Fruit fly (Drosophila melanogaster): ENCODE results near the gene CG3919.

CG3919 gene

DNA sequence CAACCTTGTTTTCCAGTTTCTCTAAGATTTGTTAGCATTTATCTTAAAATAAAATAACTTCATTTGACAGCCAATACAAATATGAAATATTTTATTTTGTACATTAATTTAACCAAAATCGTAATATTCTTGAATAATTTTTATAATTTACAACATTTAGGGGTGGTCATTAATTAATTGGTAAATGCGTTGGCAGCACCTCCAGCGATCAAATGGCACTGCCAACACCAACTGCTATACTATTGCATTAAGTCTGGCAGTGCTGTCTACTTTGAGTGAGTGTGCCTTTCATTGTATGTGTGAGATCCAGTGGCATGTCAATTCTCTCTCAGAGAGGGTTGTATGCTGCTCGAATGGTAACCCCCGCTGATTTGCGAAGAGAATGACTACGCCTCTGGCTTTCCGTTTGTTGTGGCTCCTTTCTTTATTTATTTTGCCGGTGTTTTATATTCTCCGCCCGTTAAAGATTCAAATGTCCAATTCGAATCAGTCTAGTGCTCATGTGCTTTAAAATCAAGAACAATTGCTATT, at the start of gene CG3919:
Gene CG3919, plus strand, starts transcription at position 481 of the 531 bp plus-strand sequence.
- TF ChIP-seq CG17801 (GFP tag; optimal IDR thresholded peaks at IDR 0.05; ENCODE audit: partially characterized antibody): peak; percentile 62

DNA sequence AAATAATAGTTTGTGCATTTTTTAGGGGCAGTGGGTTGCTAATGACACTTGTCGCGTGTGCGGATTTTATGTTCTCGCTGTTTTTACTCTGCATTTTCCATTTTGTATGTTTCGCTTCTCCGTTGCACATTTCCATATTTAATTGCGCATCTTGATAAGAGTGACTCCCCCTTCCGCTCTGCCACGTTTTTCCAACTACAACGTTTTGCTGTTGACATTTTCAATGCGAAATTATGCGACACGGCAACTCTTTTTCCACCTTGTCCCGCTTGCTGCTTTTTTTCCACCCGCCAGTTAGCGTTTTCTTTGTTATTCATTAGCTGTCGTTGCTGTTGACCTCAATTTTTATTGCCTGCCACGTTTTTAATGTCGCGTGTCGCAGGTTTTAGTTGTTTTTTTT, 48.4 kb upstream of the CG3919 start:
- TF ChIP-seq CG17801 (GFP tag; optimal IDR thresholded peaks at IDR 0.05; ENCODE audit: partially characterized antibody): no peak

DNA sequence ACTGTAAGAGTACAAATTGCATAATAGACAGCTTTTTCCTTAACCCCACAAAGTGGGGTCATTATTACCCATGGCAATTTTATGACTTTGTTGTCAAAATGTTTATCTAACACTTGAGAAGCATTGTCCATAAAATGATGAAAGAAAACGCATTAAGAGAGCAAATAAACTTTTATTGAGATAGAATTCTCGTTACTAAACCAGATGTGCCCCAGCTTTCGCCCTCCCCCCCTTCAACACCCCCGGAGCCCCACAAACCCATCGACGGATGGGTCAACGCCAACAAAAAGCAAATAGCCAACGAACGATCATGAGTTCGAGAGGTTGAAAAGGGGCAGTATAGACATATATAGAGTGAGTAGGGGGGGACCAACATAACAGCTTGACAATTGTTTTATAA, 47.8 kb upstream of the CG3919 start:
- TF ChIP-seq CG17801 (GFP tag; optimal IDR thresholded peaks at IDR 0.05; ENCODE audit: partially characterized antibody): no peak

DNA sequence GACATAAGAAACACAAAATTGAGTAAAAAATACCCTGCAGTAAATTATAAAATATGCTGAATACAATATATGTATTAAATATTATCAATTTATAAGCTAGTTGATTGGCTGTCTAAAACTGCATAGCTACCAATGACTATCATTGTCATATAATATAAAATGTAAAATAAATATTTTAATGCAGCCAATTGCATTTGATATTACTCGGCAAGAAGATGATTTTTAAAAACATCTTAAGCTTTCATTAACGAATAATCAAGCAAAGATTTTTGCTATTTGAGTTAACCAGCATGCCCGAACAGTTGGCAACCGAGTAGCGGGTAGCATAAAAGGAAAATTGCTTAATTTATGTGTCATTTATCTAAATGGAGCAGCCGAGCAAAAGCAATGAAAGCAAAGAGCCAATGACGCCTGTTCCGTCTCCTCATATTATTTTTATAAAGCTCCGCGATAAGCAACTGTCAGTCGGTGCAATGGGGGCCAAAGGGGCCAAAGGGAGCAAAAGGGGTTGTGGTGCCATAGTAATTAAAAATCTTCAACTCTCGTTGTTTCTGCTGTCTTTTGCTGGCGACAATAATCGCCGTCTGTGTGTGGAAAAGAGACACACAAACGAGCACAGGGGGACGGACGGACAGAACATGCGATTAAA, 47.2 kb upstream of the CG3919 start:
- TF ChIP-seq CG17801 (GFP tag; optimal IDR thresholded peaks at IDR 0.05; ENCODE audit: partially characterized antibody): peak; percentile 28

DNA sequence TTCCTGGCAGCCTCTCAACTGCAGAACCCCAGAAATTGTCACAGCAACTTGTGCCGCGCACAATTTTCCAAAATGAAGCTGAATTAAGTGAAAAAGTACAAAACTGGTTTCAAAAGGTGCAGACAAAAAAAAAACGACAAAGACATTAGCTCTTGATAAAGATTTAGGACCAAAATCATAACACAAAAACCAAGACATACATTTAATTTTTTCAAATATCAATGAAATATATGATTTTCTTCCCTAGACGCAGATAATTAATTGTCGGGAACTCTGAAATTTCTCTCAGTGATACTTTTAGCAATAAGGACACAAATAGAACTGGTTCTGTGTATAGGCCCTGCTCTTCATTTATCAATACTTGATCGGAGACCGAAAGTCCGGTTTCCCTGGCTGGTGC, 45.7 kb upstream of the CG3919 start:
- no peak for TF ChIP-seq CG17801 (GFP tag; optimal IDR thresholded peaks at IDR 0.05; ENCODE audit: partially characterized antibody)

DNA sequence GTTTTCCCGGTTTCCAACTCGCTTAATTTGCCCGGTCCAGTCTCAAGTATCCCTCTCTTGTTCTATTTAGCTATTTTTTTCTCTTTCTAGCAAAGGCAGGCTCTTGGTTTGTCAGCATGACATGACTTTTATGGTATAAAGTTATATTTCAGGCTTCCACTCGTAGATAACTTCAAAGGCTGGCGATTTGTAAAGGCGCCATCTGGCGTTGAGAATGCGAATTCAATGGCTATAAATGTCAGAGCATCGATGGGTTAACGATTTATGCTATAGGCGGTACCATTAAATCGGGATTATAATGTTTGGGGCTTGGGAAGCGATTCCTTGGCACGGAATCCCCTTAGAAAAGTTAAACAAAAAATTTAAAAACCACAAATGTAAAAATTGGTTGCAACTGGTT, 45.0 kb upstream of the CG3919 start:
- TF ChIP-seq CG17801 (GFP tag; optimal IDR thresholded peaks at IDR 0.05; ENCODE audit: partially characterized antibody): no peak

DNA sequence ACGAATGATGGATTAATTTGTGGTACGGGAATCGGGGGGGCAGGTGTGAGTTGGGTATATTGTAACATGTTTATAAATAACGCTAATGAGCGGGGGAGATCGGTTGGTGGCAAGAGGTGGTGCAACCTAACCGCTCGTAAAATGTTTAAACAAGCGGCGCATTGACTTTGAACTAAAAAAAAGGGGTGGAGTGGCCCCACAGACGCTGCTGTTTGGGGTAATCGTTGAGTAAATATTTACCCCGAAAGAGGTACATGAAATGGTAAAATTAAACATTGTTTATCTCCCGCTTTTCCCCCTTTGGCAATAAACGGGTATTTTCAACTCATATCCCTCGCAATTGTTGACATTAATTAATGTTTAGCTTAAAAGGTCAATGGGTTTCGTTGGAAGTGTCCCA, 44.3 kb upstream of the CG3919 start:
- TF ChIP-seq CG17801 (GFP tag; optimal IDR thresholded peaks at IDR 0.05; ENCODE audit: partially characterized antibody): no peak

DNA sequence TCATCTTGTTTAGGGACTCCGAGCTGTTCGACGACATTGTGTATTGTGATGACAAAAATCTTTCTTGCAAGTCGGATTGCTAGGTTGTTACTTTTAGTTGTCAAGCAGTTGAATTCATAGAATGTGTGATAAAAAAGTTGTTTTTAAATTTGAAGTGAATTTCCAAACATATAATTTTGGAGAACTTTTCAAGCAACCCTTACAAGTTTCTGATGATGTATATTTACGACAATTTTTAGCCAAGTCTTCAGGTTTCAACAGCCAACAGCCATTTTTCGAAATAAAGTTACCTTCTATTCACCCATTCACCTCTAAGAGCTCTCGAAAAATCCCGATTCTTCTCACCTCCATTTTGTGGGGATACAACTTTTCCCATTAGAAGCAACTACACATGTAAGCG, 40.8 kb upstream of the CG3919 start, which contains the start of gene CG13481:
Gene CG13481, minus strand, starts transcription at position 101 of the 400 bp plus-strand sequence.
- no peak for TF ChIP-seq CG17801 (GFP tag; optimal IDR thresholded peaks at IDR 0.05; ENCODE audit: partially characterized antibody)

DNA sequence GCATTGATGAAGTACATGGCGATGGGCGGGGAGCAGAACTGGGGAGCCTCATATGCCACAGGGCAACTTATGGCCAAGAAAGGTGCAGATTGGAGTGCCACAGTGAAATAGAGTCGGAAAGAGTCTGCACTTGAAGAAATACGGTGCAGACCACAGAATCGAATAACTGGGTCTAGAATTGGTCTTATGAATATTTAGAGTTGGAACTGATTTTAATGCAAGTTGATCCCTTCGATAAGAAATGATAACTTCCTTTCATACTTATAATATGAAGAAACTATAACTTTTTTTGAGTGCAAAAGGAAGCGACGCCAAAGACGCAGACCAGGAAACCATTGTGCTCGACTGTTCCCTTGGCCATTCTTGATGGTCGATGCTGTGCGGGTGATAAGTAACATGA, 35.9 kb upstream of the CG3919 start:
- TF ChIP-seq CG17801 (GFP tag; optimal IDR thresholded peaks at IDR 0.05; ENCODE audit: partially characterized antibody): no peak

DNA sequence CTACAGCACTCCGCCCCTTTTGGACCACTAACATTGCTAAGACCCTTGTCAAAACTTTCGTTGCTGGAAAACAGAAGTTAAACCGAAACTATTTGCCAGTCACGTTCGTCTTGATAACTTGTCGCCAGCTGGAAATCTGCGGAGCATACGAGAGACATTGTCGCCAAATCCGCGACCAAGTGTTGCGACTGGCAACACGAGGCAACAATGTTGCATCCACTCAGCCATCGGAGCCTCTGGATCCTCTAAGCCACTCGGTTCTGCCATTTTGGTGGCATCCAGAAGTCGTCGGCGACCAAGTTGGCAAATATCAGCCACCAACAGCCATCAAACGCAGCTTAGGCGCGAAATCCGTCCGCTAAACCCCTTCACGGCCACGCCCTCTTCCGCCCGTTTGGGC, 34.6 kb upstream of the CG3919 start:
- TF ChIP-seq CG17801 (GFP tag; optimal IDR thresholded peaks at IDR 0.05; ENCODE audit: partially characterized antibody): no peak

DNA sequence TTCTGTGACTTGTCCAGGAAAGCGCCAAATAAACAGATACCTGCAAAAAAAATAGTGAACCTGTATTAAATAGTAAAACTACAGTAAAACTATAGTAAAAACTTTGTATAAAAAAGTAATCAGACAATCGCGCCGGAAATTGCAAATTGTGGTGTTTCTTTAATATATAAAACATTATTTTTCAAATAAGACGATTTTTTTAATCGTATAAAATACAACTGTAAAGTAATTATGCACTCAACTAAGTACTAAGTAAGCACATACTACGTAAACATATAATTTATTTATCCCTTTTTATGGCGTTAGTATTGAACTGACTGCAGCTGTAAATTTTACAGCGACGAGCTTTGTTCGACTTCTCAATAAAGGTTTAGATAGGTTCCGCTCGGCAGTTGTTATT, 28.9 kb upstream of the CG3919 start, which contains the start of gene CG43120:
Gene CG43120, plus strand, starts transcription at position 391 of the 400 bp plus-strand sequence.
- TF ChIP-seq CG17801 (GFP tag; optimal IDR thresholded peaks at IDR 0.05; ENCODE audit: partially characterized antibody): no peak

DNA sequence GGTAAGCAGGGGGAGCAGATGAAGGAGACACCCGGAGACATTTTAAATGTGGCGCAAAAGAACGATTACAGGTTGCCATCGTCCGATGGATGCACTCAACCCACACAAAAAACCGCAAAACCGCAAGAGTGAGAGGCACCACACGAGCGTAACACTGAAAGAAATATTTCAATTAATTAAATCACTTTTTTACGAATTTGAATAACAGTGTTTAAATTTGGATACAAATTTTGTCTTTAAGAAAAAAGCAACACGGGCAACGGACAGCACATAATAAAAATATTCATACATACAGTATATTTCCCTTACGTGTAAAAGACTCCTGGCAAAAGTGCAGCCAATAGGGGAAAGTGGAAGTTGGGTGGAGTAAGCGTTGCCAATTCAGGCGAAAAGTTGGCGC, 21.2 kb upstream of the CG3919 start:
- TF ChIP-seq CG17801 (GFP tag; optimal IDR thresholded peaks at IDR 0.05; ENCODE audit: partially characterized antibody): no peak

DNA sequence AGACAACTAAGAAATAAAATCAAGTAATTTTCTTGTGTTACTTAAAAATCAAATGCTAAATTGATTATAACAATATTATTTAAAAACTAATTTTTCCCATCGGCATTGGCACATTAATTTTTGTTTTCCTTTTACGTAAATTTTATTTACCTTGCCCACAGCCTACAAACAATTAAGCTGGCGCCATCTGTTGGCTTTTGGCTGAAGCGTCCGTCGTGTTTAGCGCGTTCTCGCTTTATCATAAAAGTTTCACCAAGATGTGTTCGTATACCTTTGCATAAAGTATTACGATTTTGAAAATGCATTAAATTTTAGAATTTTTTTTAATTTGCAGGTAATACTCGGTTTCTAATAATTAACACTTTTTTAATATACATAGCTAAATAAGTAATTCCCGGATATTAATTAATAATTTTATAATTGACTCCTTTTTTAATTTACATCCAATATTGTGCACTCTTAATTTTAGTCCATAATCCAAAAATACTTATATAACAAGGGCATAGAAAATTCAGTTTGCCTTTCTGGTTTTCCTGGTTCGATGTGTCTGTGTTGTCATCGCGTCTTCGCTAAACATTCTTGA, 13.3 kb upstream of the CG3919 start:
- no peak for TF ChIP-seq CG17801 (GFP tag; optimal IDR thresholded peaks at IDR 0.05; ENCODE audit: partially characterized antibody)

DNA sequence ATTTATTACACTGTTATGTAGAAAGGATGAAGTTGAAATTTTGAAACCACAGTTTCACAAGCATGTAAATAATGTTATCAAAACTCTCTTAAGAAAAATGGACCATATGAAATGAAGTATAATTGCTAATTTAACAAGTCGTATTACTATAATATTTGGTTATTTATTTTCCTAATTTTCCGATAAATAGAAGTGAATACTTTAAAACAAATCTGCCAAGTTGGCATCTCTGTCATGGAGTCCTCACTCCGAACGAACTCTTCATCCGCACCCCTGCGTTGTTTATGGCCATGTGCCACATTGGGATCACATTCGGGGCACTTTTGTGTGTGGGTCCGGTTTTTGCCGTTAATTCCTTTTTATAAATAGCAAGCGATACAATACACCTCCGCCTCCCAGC, 10.6 kb upstream of the CG3919 start:
- TF ChIP-seq CG17801 (GFP tag; optimal IDR thresholded peaks at IDR 0.05; ENCODE audit: partially characterized antibody): no peak

DNA sequence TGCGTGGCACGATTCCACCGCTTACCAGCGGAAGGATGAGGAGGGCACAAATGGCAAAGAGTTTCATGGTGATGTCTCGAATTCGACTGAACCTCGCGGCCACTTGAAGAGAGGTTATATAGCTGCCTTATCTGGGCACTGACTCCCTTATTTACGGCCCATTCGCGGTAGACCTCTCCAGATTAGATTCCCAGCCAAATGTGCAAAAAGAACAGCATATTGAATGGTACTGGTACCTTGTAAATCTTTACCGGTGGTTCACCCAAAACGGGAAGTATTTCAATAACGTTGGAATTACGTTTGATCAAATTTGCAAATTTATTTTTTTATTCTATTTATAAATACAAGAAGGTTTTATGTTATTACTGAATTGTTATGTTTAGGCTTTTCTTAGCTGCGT, 7.8 kb upstream of the CG3919 start, which contains the start of gene CG3868:
Gene CG3868, minus strand, starts transcription at position 94 of the 400 bp plus-strand sequence.
- TF ChIP-seq CG17801 (GFP tag; optimal IDR thresholded peaks at IDR 0.05; ENCODE audit: partially characterized antibody): no peak

DNA sequence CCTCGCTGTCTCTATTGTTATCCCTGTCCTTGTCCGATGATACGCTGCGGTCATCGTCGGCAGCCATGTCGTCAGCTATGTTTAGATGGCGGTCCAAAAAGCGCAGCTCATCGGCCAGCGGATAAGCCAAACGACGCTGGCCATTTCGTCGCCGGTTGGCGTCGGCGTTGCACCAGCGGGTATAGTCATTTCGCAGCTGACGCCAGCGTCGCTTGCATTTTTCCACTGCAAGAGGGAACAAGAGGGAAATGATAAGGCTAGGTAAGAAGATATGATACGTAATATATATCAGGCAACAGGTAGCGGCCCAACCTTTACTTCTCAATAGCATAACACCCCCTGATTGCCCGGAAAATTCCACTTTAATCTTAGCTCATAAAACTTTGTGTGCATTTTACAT, 3.8 kb upstream of the CG3919 start:
- TF ChIP-seq CG17801 (GFP tag; optimal IDR thresholded peaks at IDR 0.05; ENCODE audit: partially characterized antibody): no peak
